Fruit fly (Drosophila melanogaster) whole organism, embryonic: ENCODE measurements around the gene CG9205.

Source experiments
- Awh ChIP-seq: fragments of 200-800 bp; sonication (Bioruptor generic); IDR thresholded peaks from 2 replicates; pipeline ENCODE4, ENCODE4 v1.3.6; 2022; ENCODE audit warnings: missing biosample characterization, missing genetic modification characterization
- Bteb2 ChIP-seq: fragments of 200-800 bp; sonication (Bioruptor generic); optimal IDR thresholded peaks from 2 replicates; lab custom pipeline; 2016; ENCODE audit warnings: missing biosample characterization, missing genetic modification characterization
- CG10147 ChIP-seq: fragments of 200-800 bp; sonication (Bioruptor generic); optimal IDR thresholded peaks from 2 replicates; lab custom pipeline; 2019; ENCODE audit warnings: missing biosample characterization, mild to moderate bottlenecking, missing genetic modification characterization, moderate library complexity
- CG1024 ChIP-seq: fragments of 200-800 bp; sonication (Bioruptor generic); IDR thresholded peaks from 2 replicates; pipeline ENCODE4 v1.3.6; 2022; ENCODE audit warnings: missing biosample characterization, missing genetic modification characterization
- CG10321 ChIP-seq: fragments of 200-800 bp; sonication (Bioruptor generic); IDR thresholded peaks from 2 replicates; pipeline ENCODE4 v1.3.6; 2022; ENCODE audit warnings: missing biosample characterization, missing genetic modification characterization
- CG12155 ChIP-seq: fragments of 200-800 bp; sonication (Bioruptor generic); optimal IDR thresholded peaks from 3 replicates; lab custom pipeline; 2016; ENCODE audit warnings: missing biosample characterization, missing genetic modification characterization
- CG12942 ChIP-seq: fragments of 200-800 bp; sonication (Bioruptor generic); optimal IDR thresholded peaks from 3 replicates; lab custom pipeline; 2016; ENCODE audit warnings: missing biosample characterization, missing genetic modification characterization
- CG15479 ChIP-seq: fragments of 200-800 bp; sonication (Bioruptor generic); optimal IDR thresholded peaks from 3 replicates; lab custom pipeline; 2019; ENCODE audit warnings: missing biosample characterization, mild to moderate bottlenecking, missing genetic modification characterization, moderate library complexity
- CG15514 ChIP-seq: fragments of 200-800 bp; sonication (Bioruptor generic); optimal IDR thresholded peaks from 3 replicates; lab custom pipeline; 2017; ENCODE audit warnings: missing biosample characterization, missing genetic modification characterization, mild to moderate bottlenecking, moderate library complexity, missing genetic modification reagents
- CG1792 ChIP-seq: fragments of 200-800 bp; sonication (Bioruptor generic); optimal IDR thresholded peaks from 2 replicates; lab custom pipeline; 2016; ENCODE audit warnings: missing biosample characterization, missing genetic modification characterization
- CG2116 ChIP-seq: fragments of 200-800 bp; sonication (Bioruptor generic); optimal IDR thresholded peaks from 3 replicates; lab custom pipeline; 2018; ENCODE audit warnings: missing biosample characterization, mild to moderate bottlenecking, missing genetic modification characterization
- CG3065 ChIP-seq: fragments of 200-800 bp; sonication (Bioruptor generic); optimal IDR thresholded peaks from 2 replicates; lab custom pipeline; 2016; ENCODE audit warnings: missing biosample characterization, missing genetic modification characterization
- CG31365 ChIP-seq: fragments of 200-800 bp; sonication (Bioruptor generic); optimal IDR thresholded peaks from 2 replicates; lab custom pipeline; 2018; ENCODE audit warnings: missing biosample characterization, mild to moderate bottlenecking, missing genetic modification characterization
- CG3281 ChIP-seq: fragments of 200-800 bp; sonication (Bioruptor generic); optimal IDR thresholded peaks from 3 replicates; lab custom pipeline; 2017; ENCODE audit warnings: missing biosample characterization, mild to moderate bottlenecking, missing genetic modification characterization
- CG34422 ChIP-seq: fragments of 200-800 bp; sonication (Bioruptor generic); IDR thresholded peaks from 3 replicates; pipeline ENCODE4 v1.3.6; 2022; ENCODE audit warnings: missing biosample characterization, missing genetic modification characterization
- CG4328 ChIP-seq: fragments of 200-800 bp; sonication (Bioruptor generic); optimal IDR thresholded peaks from 3 replicates; lab custom pipeline; 2017; ENCODE audit warnings: missing biosample characterization, missing genetic modification reagents, missing genetic modification characterization
- CG4820 ChIP-seq: fragments of 200-800 bp; sonication (Bioruptor generic); optimal IDR thresholded peaks from 3 replicates; lab custom pipeline; 2016; ENCODE audit warnings: missing biosample characterization, missing genetic modification characterization
- CG6854 ChIP-seq: fragments of 200-800 bp; sonication (Bioruptor generic); optimal IDR thresholded peaks from 3 replicates; lab custom pipeline; 2017; ENCODE audit warnings: missing biosample characterization, mild to moderate bottlenecking, missing genetic modification characterization
- CG8478 ChIP-seq: fragments of >200 bp; optimal IDR thresholded peaks from 2 replicates; lab custom pipeline; 2018
- CG9727 ChIP-seq: fragments of 200-800 bp; sonication (Bioruptor generic); optimal IDR thresholded peaks from 3 replicates; lab custom pipeline; 2017; ENCODE audit warnings: missing biosample characterization, mild to moderate bottlenecking, missing genetic modification characterization
- CHES-1-like ChIP-seq: fragments of 200-800 bp; sonication (Bioruptor generic); optimal IDR thresholded peaks from 2 replicates; lab custom pipeline; 2016; ENCODE audit warnings: missing biosample characterization, missing genetic modification characterization
- CTCF ChIP-seq: fragments of 200-800 bp; sonication (Bioruptor generic); optimal IDR thresholded peaks from 2 replicates; lab custom pipeline; 2017; ENCODE audit warnings: missing biosample characterization, mild to moderate bottlenecking, missing genetic modification characterization, moderate library complexity
- D ChIP-seq, 2 experiments: fragments of 200-800 bp in 1 of 2; fragments of >200 bp in 1 of 2; sonication (Bioruptor generic) in 1 of 2; optimal IDR thresholded peaks; 2 replicates in 1 of 2; 3 replicates in 1 of 2; lab custom pipeline; 2017; ENCODE audit warnings: mild to moderate bottlenecking in 1 of 2, missing biosample characterization in 1 of 2, missing genetic modification characterization in 1 of 2, missing genetic modification reagents in 1 of 2
- Dbx ChIP-seq: fragments of 200-800 bp; sonication (Bioruptor generic); IDR thresholded peaks from 3 replicates; pipeline ENCODE4 v1.3.6; 2022; ENCODE audit warnings: missing biosample characterization, missing genetic modification characterization
- Dfd ChIP-seq, 2 experiments: fragments of >200 bp; optimal IDR thresholded peaks; 2 replicates each; lab custom pipeline; 2017; ENCODE audit warnings: missing biosample characterization in 2 of 2, missing genetic modification characterization in 2 of 2
- Dll ChIP-seq: fragments of 200-800 bp; sonication (Bioruptor generic); IDR thresholded peaks from 4 replicates; pipeline ENCODE4 v1.3.6; 2022; ENCODE audit warnings: missing biosample characterization, missing genetic modification characterization; ENCODE audit not compliant: partially characterized antibody
- Doc2 ChIP-seq: fragments of 200-800 bp; sonication (Bioruptor generic); IDR thresholded peaks from 2 replicates; pipeline ENCODE4 v1.3.6; 2022; ENCODE audit warnings: missing biosample characterization, missing genetic modification characterization
- HmgZ ChIP-seq: fragments of 200-800 bp; sonication (Bioruptor generic); optimal IDR thresholded peaks from 2 replicates; lab custom pipeline; 2018; ENCODE audit warnings: missing biosample characterization, mild to moderate bottlenecking, missing genetic modification characterization
- Hr39 ChIP-seq: fragments of >200 bp; optimal IDR thresholded peaks from 2 replicates; lab custom pipeline; 2017
- Hsf ChIP-seq: fragments of 200-800 bp; sonication (Bioruptor generic); optimal IDR thresholded peaks from 3 replicates; lab custom pipeline; 2016; ENCODE audit warnings: missing biosample characterization, missing genetic modification characterization
- Mes4 ChIP-seq: fragments of 200-800 bp; sonication (Bioruptor generic); optimal IDR thresholded peaks from 2 replicates; lab custom pipeline; 2016; ENCODE audit warnings: missing biosample characterization, missing genetic modification characterization
- NC2α ChIP-seq: fragments of 200-800 bp; sonication (Bioruptor generic); optimal IDR thresholded peaks from 2 replicates; lab custom pipeline; 2016; ENCODE audit warnings: missing biosample characterization, missing genetic modification characterization
- NK7.1 ChIP-seq: fragments of 200-800 bp; sonication (Bioruptor generic); optimal IDR thresholded peaks from 3 replicates; lab custom pipeline; 2016; ENCODE audit warnings: missing biosample characterization, missing genetic modification characterization
- Nf-YC ChIP-seq: fragments of 200-800 bp; optimal IDR thresholded peaks from 3 replicates; lab custom pipeline; 2019; ENCODE audit warnings: missing biosample characterization, mild to moderate bottlenecking, missing genetic modification characterization, moderate library complexity
- Rx ChIP-seq: fragments of 200-800 bp; sonication (Bioruptor generic); IDR thresholded peaks from 2 replicates; pipeline ENCODE4 v1.3.6; 2022; ENCODE audit warnings: missing biosample characterization, missing genetic modification characterization
- Spps ChIP-seq: fragments of 200-800 bp; sonication (Bioruptor generic); optimal IDR thresholded peaks from 2 replicates; lab custom pipeline; 2018; ENCODE audit warnings: missing biosample characterization, mild to moderate bottlenecking, missing genetic modification characterization
- Ssrp ChIP-seq: fragments of 200-800 bp; sonication (Bioruptor generic); optimal IDR thresholded peaks from 2 replicates; lab custom pipeline; 2018; ENCODE audit warnings: missing biosample characterization, mild to moderate bottlenecking, missing genetic modification characterization, moderate library complexity
- Xbp1 ChIP-seq: fragments of 200-800 bp; sonication (Bioruptor generic); optimal IDR thresholded peaks from 3 replicates; lab custom pipeline; 2016; ENCODE audit warnings: missing biosample characterization, mild to moderate bottlenecking, missing genetic modification characterization
- aop ChIP-seq: fragments of 200-800 bp; sonication (Bioruptor generic); IDR thresholded peaks from 2 replicates; pipeline ENCODE4 v1.3.6; 2022; ENCODE audit warnings: missing biosample characterization, missing genetic modification characterization
- ase ChIP-seq: fragments of 200-800 bp; sonication (Bioruptor generic); IDR thresholded peaks from 3 replicates; pipeline ENCODE4 v1.3.6; 2022; ENCODE audit warnings: missing biosample characterization, missing genetic modification characterization
- cato ChIP-seq: fragments of 200-800 bp; sonication (Bioruptor generic); optimal IDR thresholded peaks from 2 replicates; lab custom pipeline; 2016; ENCODE audit warnings: missing biosample characterization, missing genetic modification characterization, borderline replicate concordance
- crc ChIP-seq: fragments of 200-800 bp; sonication (Bioruptor generic); optimal IDR thresholded peaks from 2 replicates; lab custom pipeline; 2016; ENCODE audit warnings: missing biosample characterization, missing genetic modification characterization
- crol ChIP-seq: fragments of 200-800 bp; sonication (Bioruptor generic); IDR thresholded peaks from 2 replicates; pipeline ENCODE4 v1.3.6; 2022; ENCODE audit warnings: missing biosample characterization, missing genetic modification characterization
- dimm ChIP-seq: fragments of 200-800 bp; sonication (Bioruptor generic); IDR thresholded peaks from 2 replicates; pipeline ENCODE4 v1.3.6; 2022; ENCODE audit warnings: missing biosample characterization, missing genetic modification characterization
- dmrt99B ChIP-seq: fragments of 200-800 bp; sonication (Bioruptor generic); optimal IDR thresholded peaks from 2 replicates; lab custom pipeline; 2018; ENCODE audit warnings: missing biosample characterization, mild to moderate bottlenecking, missing genetic modification characterization, moderate library complexity
- grau ChIP-seq: fragments of 200-800 bp; optimal IDR thresholded peaks from 3 replicates; lab custom pipeline; 2019; ENCODE audit warnings: missing biosample characterization, mild to moderate bottlenecking, missing genetic modification characterization, moderate library complexity
- jumu ChIP-seq: fragments of 200-800 bp; sonication (Bioruptor generic); optimal IDR thresholded peaks from 3 replicates; lab custom pipeline; 2016; ENCODE audit warnings: missing biosample characterization, missing genetic modification characterization
- onecut ChIP-seq: fragments of 200-800 bp; sonication (Bioruptor generic); IDR thresholded peaks from 2 replicates; pipeline ENCODE4 v1.3.6; 2022; ENCODE audit warnings: missing biosample characterization, missing genetic modification characterization
- peb ChIP-seq: fragments of 200-800 bp; sonication (Bioruptor generic); IDR thresholded peaks from 2 replicates; pipeline ENCODE4 v1.3.6; 2022; ENCODE audit warnings: missing biosample characterization, missing genetic modification characterization
- tup ChIP-seq: fragments of 200-800 bp; sonication (Bioruptor generic); optimal IDR thresholded peaks from 2 replicates; lab custom pipeline; 2016; ENCODE audit warnings: missing biosample characterization, mild to moderate bottlenecking, missing genetic modification characterization, moderate library complexity
- vnd ChIP-seq: fragments of 200-800 bp; sonication (Bioruptor generic); IDR thresholded peaks from 3 replicates; pipeline ENCODE4 v1.3.6; 2022; ENCODE audit warnings: missing biosample characterization, missing genetic modification characterization; ENCODE audit not compliant: partially characterized antibody

The CG9205 gene

dm6 chr3L:1033688-1034087 lies 809 bp upstream of the CG9205 start:
- TF ChIP-seq CTCF (GFP tag; lab: Kevin White, UChicago) (no peak), CG4328 (no peak), CG6854 (no peak), CHES-1-like (GFP tag; lab: Kevin White, UChicago) (no peak), dimm (GFP tag; lab: Robert Waterston, UW) (no peak), CG12155 (no peak), Awh (0 out of 2 replicates have a peak, but pooled peaks have one; percentile 10), Hr39 (lab: Kevin White, UChicago) (peak; percentile 80), crol (GFP tag; lab: Robert Waterston, UW) (0 out of 2 replicates have a peak, but pooled peaks have one; percentile 17), NC2α (GFP tag; lab: Kevin White, UChicago) (no peak), Doc2 (GFP tag; lab: Robert Waterston, UW) (no peak)

- TF ChIP-seq CG8478 (no peak), Hsf (no peak), HmgZ (no peak), tup (GFP tag; lab: Kevin White, UChicago) (no peak), Dfd (GFP tag; optimal IDR thresholded peaks at IDR 0.05; lab: Kevin White, UChicago) (no peak), NK7.1 (no peak), CG9727 (peak; percentile 21), Bteb2 (GFP tag; lab: Kevin White, UChicago) (no peak), CG12942 (GFP tag; lab: Kevin White, UChicago) (no peak), Rx (0 out of 2 replicates have a peak, but pooled peaks have one; percentile 21), aop (GFP tag; lab: Robert Waterston, UW) (0 out of 2 replicates have a peak, but pooled peaks have one; percentile 37), crc (GFP tag; lab: Kevin White, UChicago) (no peak), CG15514 (peak; percentile 59), CG10147 (GFP tag; lab: Kevin White, UChicago) (no peak), jumu (GFP tag; lab: Kevin White, UChicago) (no peak), Dbx (GFP tag; lab: Robert Waterston, UW) (0 out of 3 replicates have a peak, but pooled peaks have one; percentile 41), CG31365 (tag; lab: Kevin White, UChicago) (peak; percentile 26), grau (tag; lab: Kevin White, UChicago) (peak; percentile 49), peb (0 out of 2 replicates have a peak, but pooled peaks have one; percentile 10), CG1792 (GFP tag; lab: Kevin White, UChicago) (no peak), CG4820 (no peak), Dll (GFP tag; lab: Robert Waterston, UW) (peak; percentile 96), onecut (0 out of 2 replicates have a peak, but pooled peaks have one; percentile 41), Nf-YC (peak; percentile 47), CG15479 (peak; percentile 8), D (optimal IDR thresholded peaks at IDR 0.05; lab: Kevin White, UChicago) (no peak), D (GFP tag; optimal IDR thresholded peaks at IDR 0.05; lab: Kevin White, UChicago) (no peak), Mes4 (GFP tag; lab: Kevin White, UChicago) (no peak), CG34422 (GFP tag; lab: Robert Waterston, UW) (peak; percentile 33; the same call in 2 of the 3 replicates), cato (no peak), dmrt99B (peak; percentile 42), CG10321 (GFP tag; lab: Robert Waterston, UW) (no peak), CG3281 (GFP tag; lab: Kevin White, UChicago) (peak; percentile 51), CG1024 (GFP tag; lab: Robert Waterston, UW) (no peak), vnd (GFP tag; lab: Robert Waterston, UW) (peak; percentile 92), ase (GFP tag; lab: Robert Waterston, UW) (no peak), Ssrp (tag; lab: Kevin White, UChicago) (no peak), CG2116 (peak; percentile 66), CG3065 (GFP tag; lab: Kevin White, UChicago) (no peak), Xbp1 (GFP tag; lab: Kevin White, UChicago) (peak; percentile 23), CTCF (GFP tag; lab: Kevin White, UChicago) (no peak), Spps (tag; lab: Kevin White, UChicago) (no peak)
Measured at dm6 chr3L:1034887-1035260, 377 bp downstream of the CG9205 start.
